Fruit fly (Drosophila melanogaster) whole organism, wandering third instar larva: ENCODE measurements around the gene Ugt37E1.

Experiments used
- CG32264 ChIP-seq: fragments of 200-800 bp; sonication (Bioruptor generic); optimal IDR thresholded peaks from 2 replicates; lab custom pipeline; 2016; ENCODE audit warnings: missing biosample characterization, missing genetic modification characterization
- CG9705 ChIP-seq: fragments of 200-800 bp; sonication (Bioruptor generic); optimal IDR thresholded peaks from 2 replicates; lab custom pipeline; 2018; ENCODE audit warnings: missing biosample characterization, mild to moderate bottlenecking, missing genetic modification characterization
- Hr78 ChIP-seq: fragments of >200 bp; optimal IDR thresholded peaks from 2 replicates; lab custom pipeline; 2017; ENCODE audit warnings: missing biosample characterization, missing genetic modification characterization
- Mio ChIP-seq: sonication (Bioruptor generic); optimal IDR thresholded peaks from 2 replicates; lab custom pipeline; 2016; ENCODE audit warnings: missing biosample characterization, missing genetic modification characterization
- Myc ChIP-seq: fragments of >200 bp; optimal IDR thresholded peaks from 2 replicates; lab custom pipeline; 2017
- dl ChIP-seq, 2 experiments: fragments of 175-275, 200-275 bp in 1 of 2; fragments of 200-275 bp in 1 of 2; sonication (Bioruptor generic); optimal IDR thresholded peaks; lab custom pipeline; 2018; ENCODE audit warnings: mild to moderate bottlenecking in 2 of 2, missing biosample characterization in 2 of 2, missing genetic modification characterization in 2 of 2, moderate library complexity in 2 of 2; ENCODE audit not compliant: partially characterized antibody in 2 of 2, insufficient read depth in 1 of 2
- ey ChIP-seq: fragments of 200-800 bp; sonication (Bioruptor generic); optimal IDR thresholded peaks from 2 replicates; lab custom pipeline; 2016; ENCODE audit warnings: missing biosample characterization, missing genetic modification characterization
- fru ChIP-seq: fragments of 200-800 bp; sonication (Bioruptor generic); optimal IDR thresholded peaks from 3 replicates; lab custom pipeline; 2016; ENCODE audit warnings: missing biosample characterization, mild to moderate bottlenecking, missing genetic modification characterization
- psq ChIP-seq: fragments of 200-800 bp; sonication (Bioruptor generic); optimal IDR thresholded peaks from 3 replicates; lab custom pipeline; 2017; ENCODE audit warnings: missing biosample characterization, mild to moderate bottlenecking, missing genetic modification characterization, moderate library complexity
- sage ChIP-seq: fragments of 200-800 bp; sonication (Bioruptor generic); optimal IDR thresholded peaks from 2 replicates; lab custom pipeline; 2016; ENCODE audit warnings: missing biosample characterization, mild to moderate bottlenecking, missing genetic modification characterization

DNA sequence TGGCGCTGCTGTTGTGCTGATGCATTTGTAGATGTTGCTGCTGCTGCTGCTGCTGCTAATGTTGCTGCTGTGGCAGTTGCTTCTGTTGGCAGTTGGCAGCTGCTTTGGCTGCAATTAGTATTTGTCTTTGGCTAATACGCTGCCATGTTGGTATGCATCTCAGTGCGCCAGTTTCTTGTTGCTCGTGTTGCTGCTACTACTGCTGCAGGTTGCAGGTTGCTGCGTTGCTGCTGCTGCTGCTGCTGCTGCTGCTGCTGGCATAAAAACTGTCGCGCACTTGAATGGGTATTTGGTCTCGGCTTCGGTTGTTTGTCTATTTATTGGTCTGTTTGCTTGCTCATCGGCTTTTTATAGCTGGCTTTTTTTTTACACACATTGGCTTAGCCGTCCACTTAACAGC is 12.4 kb downstream of the Ugt37E1 start:
- no peak for TF ChIP-seq Mio (GFP tag; lab: Kevin White, UChicago)
- TF ChIP-seq ey (GFP tag; lab: Kevin White, UChicago): no peak
- no peak for TF ChIP-seq Myc
- no peak for TF ChIP-seq sage (GFP tag; lab: Kevin White, UChicago)
- no peak for TF ChIP-seq psq (GFP tag; lab: Kevin White, UChicago)
- no peak for TF ChIP-seq CG32264
- TF ChIP-seq Hr78 (GFP tag; lab: Kevin White, UChicago): no peak
- TF ChIP-seq fru (GFP tag; lab: Kevin White, UChicago): no peak
- no peak for TF ChIP-seq dl (GFP tag; optimal IDR thresholded peaks at IDR 0.05; lab: Kevin White, UChicago; ENCODE audit: insufficient read depth in 1 of 2, partially characterized antibody in 2 of 2)
- no peak for TF ChIP-seq CG9705
